Worm (Caenorhabditis elegans) whole organism, L4 larva: ENCODE measurements around the gene F28C6.9.

Source experiments
- Y48G9A.11 ChIP-seq: fragments of 200-800 bp; sonication (Bioruptor generic); IDR thresholded peaks from 2 replicates; pipeline ENCODE4 v1.3.6; 2022; ENCODE audit warnings: missing genetic modification reagents, missing genetic modification characterization, missing compliant biosample characterization
- aly-2 ChIP-seq: sonication (generic microtip); optimal IDR thresholded peaks from 2 replicates; lab custom pipeline; 2018; ENCODE audit warnings: missing biosample characterization, missing genetic modification characterization
- ama-1 ChIP-seq: fragments of 150-350 bp; optimal IDR thresholded peaks from 2 replicates; lab custom pipeline; 2014; ENCODE audit warnings: inconsistent platforms, mixed read lengths
- ceh-62 ChIP-seq: sonication (generic microtip); optimal IDR thresholded peaks from 2 replicates; lab custom pipeline; 2017; ENCODE audit warnings: missing biosample characterization, missing genetic modification characterization
- ces-1 ChIP-seq: fragments of 150-350 bp; sonication (generic microtip); optimal IDR thresholded peaks from 4 replicates; lab custom pipeline; 2014; ENCODE audit warnings: missing biosample characterization, missing genetic modification reagents, missing genetic modification characterization
- dpl-1 ChIP-seq: fragments of 150-350 bp; optimal IDR thresholded peaks from 2 replicates; lab custom pipeline; 2014; ENCODE audit warnings: missing biosample characterization, missing genetic modification reagents, missing genetic modification characterization
- hmg-1.1 ChIP-seq: fragments of 200-800 bp; sonication (Bioruptor generic); IDR thresholded peaks from 2 replicates; pipeline ENCODE4 v1.3.6; 2022; ENCODE audit warnings: missing genetic modification reagents, missing genetic modification characterization, missing compliant biosample characterization
- jun-1 ChIP-seq: fragments of 150-350 bp; optimal IDR thresholded peaks from 2 replicates; lab custom pipeline; 2014; ENCODE audit warnings: missing biosample characterization, missing genetic modification reagents, missing genetic modification characterization
- lsy-2 ChIP-seq, 2 experiments: fragments of 150-350 bp in 1 of 2; sonication (generic microtip) in 1 of 2; optimal IDR thresholded peaks; 2 replicates each; lab custom pipeline; 2014 to 2017; ENCODE audit warnings: missing biosample characterization in 2 of 2, missing genetic modification characterization in 2 of 2
- nhr-237 ChIP-seq: sonication (generic microtip); optimal IDR thresholded peaks from 2 replicates; lab custom pipeline; 2017; ENCODE audit warnings: missing biosample characterization, missing genetic modification characterization
- nhr-28 ChIP-seq: fragments of 150-350 bp; optimal IDR thresholded peaks from 2 replicates; lab custom pipeline; 2014; ENCODE audit warnings: missing biosample characterization, missing genetic modification characterization
- pha-4 ChIP-seq, 2 experiments: fragments of 150-350 bp in 1 of 2; fragments of 200-800 bp in 1 of 2; sonication (Bioruptor generic) in 1 of 2; IDR thresholded peaks in 1 of 2; optimal IDR thresholded peaks in 1 of 2; 2 replicates each; pipeline versions ENCODE4 v1.3.6 to Lab custom; 2014 to 2022; ENCODE audit warnings: missing genetic modification characterization in 2 of 2, missing genetic modification reagents in 2 of 2, missing biosample characterization in 1 of 2, missing compliant biosample characterization in 1 of 2
- snpc-4 ChIP-seq: fragments of 150-350 bp; optimal IDR thresholded peaks from 2 replicates; lab custom pipeline; 2014; ENCODE audit warnings: missing biosample characterization, missing genetic modification characterization
- zag-1 ChIP-seq: fragments of 150-350 bp; optimal IDR thresholded peaks from 2 replicates; lab custom pipeline; 2014; ENCODE audit warnings: missing biosample characterization, missing genetic modification characterization

ce11 chrII:8637615-8638014 is 27.6 kb upstream of the F28C6.9 start, which contains the start of gene vab-9:
- no peak for TF ChIP-seq lsy-2 (tag; optimal IDR thresholded peaks at IDR 0.05; lab: Kevin White, UChicago)
- TF ChIP-seq ama-1 (lab: Kevin White, UChicago) = no peak
- no peak for TF ChIP-seq dpl-1 (GFP tag; lab: Kevin White, UChicago)
- no peak for TF ChIP-seq snpc-4 (tag; lab: Kevin White, UChicago)
- TF ChIP-seq jun-1 (tag; lab: Kevin White, UChicago) = no peak
- no peak for TF ChIP-seq ceh-62 (tag; lab: Kevin White, UChicago)
- TF ChIP-seq nhr-237 (tag; lab: Kevin White, UChicago) = no peak
- TF ChIP-seq hmg-1.1 (GFP tag; lab: Robert Waterston, UW) = no peak
- no peak for TF ChIP-seq nhr-28 (tag; lab: Kevin White, UChicago)
- no peak for TF ChIP-seq Y48G9A.11 (GFP tag; lab: Robert Waterston, UW)
- no peak for TF ChIP-seq ces-1
- no peak for TF ChIP-seq pha-4 (GFP tag; IDR thresholded peaks at IDR 0.05; lab: Robert Waterston, UW)
- TF ChIP-seq pha-4 (tag; optimal IDR thresholded peaks at IDR 0.05; lab: Kevin White, UChicago) = no peak
- TF ChIP-seq aly-2 (tag; lab: Kevin White, UChicago) = no peak
- no peak for TF ChIP-seq zag-1
